Worm (Caenorhabditis elegans): Measurements from ENCODE around the gene srh-32.

DNA sequence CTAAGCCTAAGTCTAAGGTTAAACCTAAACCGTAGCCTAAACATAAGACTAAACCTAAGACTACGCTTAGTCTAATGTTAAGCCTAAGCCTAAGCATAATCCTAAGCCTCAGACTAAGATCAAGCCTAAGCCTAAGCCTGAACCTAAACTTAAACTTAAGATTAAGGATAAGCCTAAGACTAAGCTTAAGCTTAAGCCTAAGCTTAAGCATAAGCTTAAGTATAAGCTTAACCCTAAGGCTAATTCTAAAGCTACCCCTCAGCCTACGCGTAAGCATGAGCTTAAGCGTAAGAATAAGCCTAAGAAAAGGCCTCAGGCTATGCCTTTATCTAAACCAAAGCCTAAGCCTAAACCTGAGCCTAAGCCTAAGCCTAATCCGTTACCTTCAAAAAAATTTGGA is 27.3 kb downstream of the srh-32 start:
- no peak for TF ChIP-seq K09A11.1 (tag; optimal IDR thresholded peaks at IDR 0.05; ENCODE audit: insufficient read depth)
- TF ChIP-seq pros-1 (tag; optimal IDR thresholded peaks at IDR 0.05) = no peak
- TF ChIP-seq ref-2 (tag; optimal IDR thresholded peaks at IDR 0.05) = no peak
- no peak for TF ChIP-seq fax-1 (tag; optimal IDR thresholded peaks at IDR 0.05)
- TF ChIP-seq tbx-2 (tag; optimal IDR thresholded peaks at IDR 0.05) = no peak
- no peak for TF ChIP-seq pha-4 (tag; optimal IDR thresholded peaks at IDR 0.05)
- TF ChIP-seq elt-2 (tag; optimal IDR thresholded peaks at IDR 0.05) = no peak
- TF ChIP-seq nfya-1 (tag; optimal IDR thresholded peaks at IDR 0.05) = no peak
- no peak for TF ChIP-seq madf-2 (tag; optimal IDR thresholded peaks at IDR 0.05)
- no peak for TF ChIP-seq ztf-16 (tag; optimal IDR thresholded peaks at IDR 0.05)
- no peak for TF ChIP-seq pqm-1 (tag; optimal IDR thresholded peaks at IDR 0.05)
- no peak for TF ChIP-seq lin-11 (tag; optimal IDR thresholded peaks at IDR 0.05)
- TF ChIP-seq ama-1 (optimal IDR thresholded peaks at IDR 0.05) = no peak
- no peak for TF ChIP-seq che-1 (tag; optimal IDR thresholded peaks at IDR 0.05)
